Fruit fly (Drosophila melanogaster): ENCODE measurements around the gene CG33509.

CG33509 gene

dm6 chr2L:21086406-21086805 lies at the start of gene CG33509:
CG33509 (minus strand) TSS chr2L:21086506.
- TF ChIP-seq Hnf4 (GFP tag; optimal IDR thresholded peaks at IDR 0.05), result no peak
- TF ChIP-seq sage (GFP tag; optimal IDR thresholded peaks at IDR 0.05), result no peak
- no peak for TF ChIP-seq HLH106 (tag; optimal IDR thresholded peaks at IDR 0.05)

- TF ChIP-seq Mio (GFP tag; optimal IDR thresholded peaks at IDR 0.05) (no peak), psq (GFP tag; optimal IDR thresholded peaks at IDR 0.05) (no peak), rgr (GFP tag; optimal IDR thresholded peaks at IDR 0.05) (no peak), Hnf4 (GFP tag; optimal IDR thresholded peaks at IDR 0.05) (no peak), Dif (GFP tag; optimal IDR thresholded peaks at IDR 0.05; ENCODE audit: partially characterized antibody) (no peak), Abd-B (GFP tag; optimal IDR thresholded peaks at IDR 0.05) (no peak), ey (GFP tag; optimal IDR thresholded peaks at IDR 0.05) (no peak), OdsH (GFP tag; optimal IDR thresholded peaks at IDR 0.05) (no peak), lola (GFP tag; optimal IDR thresholded peaks at IDR 0.05) (no peak), foxo (GFP tag; optimal IDR thresholded peaks at IDR 0.05) (no peak), CrebA (GFP tag; optimal IDR thresholded peaks at IDR 0.05; ENCODE audit: borderline replicate concordance) (no peak), br (GFP tag; optimal IDR thresholded peaks at IDR 0.05) (no peak), CG32264 (GFP tag; optimal IDR thresholded peaks at IDR 0.05) (no peak), pan (optimal IDR thresholded peaks at IDR 0.05) (no peak), dmrt93B (GFP tag; optimal IDR thresholded peaks at IDR 0.05) (no peak), Hr78 (GFP tag; optimal IDR thresholded peaks at IDR 0.05) (no peak), GATAd (GFP tag; optimal IDR thresholded peaks at IDR 0.05) (no peak)
These were observed 49.5 kb upstream of the CG33509 start for dm6 chr2L:21135764-21136163.

- no peak for TF ChIP-seq br (GFP tag; optimal IDR thresholded peaks at IDR 0.05)
- TF ChIP-seq Mio (GFP tag; optimal IDR thresholded peaks at IDR 0.05), result no peak
- no peak for TF ChIP-seq Rel (GFP tag; optimal IDR thresholded peaks at IDR 0.05)
- no peak for TF ChIP-seq Rel (tag; optimal IDR thresholded peaks at IDR 0.05)
- no peak for TF ChIP-seq Dif (GFP tag; optimal IDR thresholded peaks at IDR 0.05; ENCODE audit: partially characterized antibody)
These were observed 29.4 kb upstream of the CG33509 start for dm6 chr2L:21115687-21116086.

dm6 chr2L:21113546-21113945 lies 27.2 kb upstream of the CG33509 start:
- TF ChIP-seq Hr78 (GFP tag; optimal IDR thresholded peaks at IDR 0.05) (no peak), Hr83 (GFP tag; optimal IDR thresholded peaks at IDR 0.05; ENCODE audit: poor library complexity, severe bottlenecking) (peak; percentile 31), Hnf4 (GFP tag; optimal IDR thresholded peaks at IDR 0.05) (peak; percentile 41), jim (GFP tag; optimal IDR thresholded peaks at IDR 0.05) (no peak), Rel (GFP tag; optimal IDR thresholded peaks at IDR 0.05) (no peak), Rel (tag; optimal IDR thresholded peaks at IDR 0.05) (peak; percentile 40), tai (GFP tag; optimal IDR thresholded peaks at IDR 0.05) (peak; percentile 4), br (GFP tag; optimal IDR thresholded peaks at IDR 0.05) (peak; percentile 51), lola (GFP tag; optimal IDR thresholded peaks at IDR 0.05) (no peak), psq (GFP tag; optimal IDR thresholded peaks at IDR 0.05) (peak; percentile 4), CG32264 (GFP tag; optimal IDR thresholded peaks at IDR 0.05) (peak; percentile 10)

- no peak for TF ChIP-seq CrebA (GFP tag; optimal IDR thresholded peaks at IDR 0.05; ENCODE audit: borderline replicate concordance)
- no peak for TF ChIP-seq br (GFP tag; optimal IDR thresholded peaks at IDR 0.05)
- no peak for TF ChIP-seq Hnf4 (GFP tag; optimal IDR thresholded peaks at IDR 0.05)
- TF ChIP-seq Jra (GFP tag; optimal IDR thresholded peaks at IDR 0.05), result no peak
- TF ChIP-seq CG32264 (GFP tag; optimal IDR thresholded peaks at IDR 0.05), result no peak
- TF ChIP-seq tai (GFP tag; optimal IDR thresholded peaks at IDR 0.05), result no peak
- no peak for TF ChIP-seq HLH106 (tag; optimal IDR thresholded peaks at IDR 0.05)
- TF ChIP-seq N (GFP tag; optimal IDR thresholded peaks at IDR 0.05), result no peak
- TF ChIP-seq rgr (GFP tag; optimal IDR thresholded peaks at IDR 0.05), result no peak
- TF ChIP-seq pan (optimal IDR thresholded peaks at IDR 0.05), result no peak
- TF ChIP-seq lola (GFP tag; optimal IDR thresholded peaks at IDR 0.05), result no peak
- TF ChIP-seq Myc (optimal IDR thresholded peaks at IDR 0.05), result no peak
- TF ChIP-seq Sp1 (GFP tag; optimal IDR thresholded peaks at IDR 0.05), result no peak
- no peak for TF ChIP-seq jim (GFP tag; optimal IDR thresholded peaks at IDR 0.05)
- TF ChIP-seq foxo (GFP tag; optimal IDR thresholded peaks at IDR 0.05), result no peak
- no peak for TF ChIP-seq brk (GFP tag; optimal IDR thresholded peaks at IDR 0.05)
These were observed 25.5 kb upstream of the CG33509 start for dm6 chr2L:21111849-21112248.

dm6 chr2L:21109680-21110079 lies 23.4 kb upstream of the CG33509 start:
- TF ChIP-seq fru (GFP tag; optimal IDR thresholded peaks at IDR 0.05) (no peak), h (GFP tag; optimal IDR thresholded peaks at IDR 0.05) (no peak), lola (GFP tag; optimal IDR thresholded peaks at IDR 0.05) (no peak), CrebA (GFP tag; optimal IDR thresholded peaks at IDR 0.05; ENCODE audit: borderline replicate concordance) (no peak), psq (GFP tag; optimal IDR thresholded peaks at IDR 0.05) (no peak), woc (GFP tag; optimal IDR thresholded peaks at IDR 0.05) (no peak), jim (GFP tag; optimal IDR thresholded peaks at IDR 0.05) (no peak), br (GFP tag; optimal IDR thresholded peaks at IDR 0.05) (no peak), ey (GFP tag; optimal IDR thresholded peaks at IDR 0.05) (no peak), HLH106 (tag; optimal IDR thresholded peaks at IDR 0.05) (no peak), sage (GFP tag; optimal IDR thresholded peaks at IDR 0.05) (no peak), Jra (GFP tag; optimal IDR thresholded peaks at IDR 0.05) (no peak), dsf (GFP tag; optimal IDR thresholded peaks at IDR 0.05; ENCODE audit: borderline replicate concordance) (no peak), dl (GFP tag; optimal IDR thresholded peaks at IDR 0.05; ENCODE audit: insufficient read depth in 1 of 2, partially characterized antibody in 2 of 2) (no peak), dmrt93B (GFP tag; optimal IDR thresholded peaks at IDR 0.05) (no peak), foxo (GFP tag; optimal IDR thresholded peaks at IDR 0.05) (no peak)

All from whole organism, wandering third instar larva.